Fruit fly (Drosophila melanogaster): Measurements from ENCODE around the gene ex.
A peak's percentile ranks its signal among the peaks of the same experiment; 100 is the strongest.

ex gene

DNA sequence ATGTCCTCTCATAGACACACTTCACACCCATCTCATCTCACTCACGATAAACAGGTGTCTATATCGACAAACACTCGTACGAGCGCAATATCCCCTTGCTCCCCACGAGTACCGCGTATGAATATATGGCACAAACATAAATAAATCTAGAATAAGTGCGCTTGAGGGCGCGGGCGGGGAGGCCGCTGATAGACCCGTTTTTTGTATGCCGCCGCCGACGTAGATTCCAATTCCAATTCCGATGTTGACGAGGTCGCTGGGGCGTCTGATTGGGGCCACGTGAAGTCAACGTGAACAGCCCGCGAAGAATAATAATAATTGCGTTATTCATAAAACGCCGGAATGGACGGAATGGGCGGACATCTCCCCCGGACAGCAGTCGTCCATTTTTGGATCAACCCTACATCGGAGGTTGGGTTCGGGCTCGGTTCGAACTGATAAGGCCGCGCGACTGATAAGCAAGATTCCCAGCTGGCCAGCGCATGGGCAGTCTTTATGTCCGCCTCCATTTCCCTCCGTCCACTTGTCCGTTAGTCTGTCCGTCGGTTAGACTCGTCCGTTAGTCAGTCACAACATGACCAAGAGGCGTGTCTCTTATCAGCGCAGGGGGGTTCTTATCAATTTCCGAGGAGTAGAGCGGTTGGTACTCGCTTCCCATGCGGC, 53.4 kb downstream of the ex start (continued):
- TF ChIP-seq Awh (GFP tag; IDR thresholded peaks at IDR 0.05): no peak
- no peak for TF ChIP-seq gsb (GFP tag; IDR thresholded peaks at IDR 0.05)
- no peak for TF ChIP-seq wdn (GFP tag; IDR thresholded peaks at IDR 0.05)
- TF ChIP-seq sr (GFP tag; IDR thresholded peaks at IDR 0.05): peak; percentile 69; the same call in 2 of the 3 replicates
- no peak for TF ChIP-seq shn (GFP tag; optimal IDR thresholded peaks at IDR 0.05)
- TF ChIP-seq Atf6 (GFP tag; IDR thresholded peaks at IDR 0.05): no peak
- TF ChIP-seq CG12219 (GFP tag; optimal IDR thresholded peaks at IDR 0.05): peak; percentile 31
- TF ChIP-seq chm (GFP tag; IDR thresholded peaks at IDR 0.05): peak; percentile 69; the same call in 1 of the 2 replicates
- TF ChIP-seq pzg (GFP tag; optimal IDR thresholded peaks at IDR 0.05): no peak
- no peak for TF ChIP-seq Tbp (GFP tag; optimal IDR thresholded peaks at IDR 0.05)
- no peak for TF ChIP-seq Poxn (GFP tag; IDR thresholded peaks at IDR 0.05)
- no peak for TF ChIP-seq bsh (GFP tag; optimal IDR thresholded peaks at IDR 0.05)
- peak; percentile 14 for TF ChIP-seq CG13624 (GFP tag; optimal IDR thresholded peaks at IDR 0.05)
- peak; percentile 80 for TF ChIP-seq sqz (GFP tag; optimal IDR thresholded peaks at IDR 0.05)
- TF ChIP-seq CG14667 (GFP tag; IDR thresholded peaks at IDR 0.05): no peak
- peak in 1 of 2 experiments; percentile 14 for TF ChIP-seq Pdp1 (GFP tag; optimal IDR thresholded peaks at IDR 0.05)
- TF ChIP-seq dm (GFP tag; optimal IDR thresholded peaks at IDR 0.05): peak; percentile 41
- no peak for TF ChIP-seq CG3407 (GFP tag; optimal IDR thresholded peaks at IDR 0.05)
- TF ChIP-seq ac (GFP tag; optimal IDR thresholded peaks at IDR 0.05): no peak
- no peak for TF ChIP-seq ATbp (GFP tag; optimal IDR thresholded peaks at IDR 0.05)
- no peak for TF ChIP-seq BEAF-32 (GFP tag; optimal IDR thresholded peaks at IDR 0.05)
- no peak for TF ChIP-seq Bdp1 (GFP tag; optimal IDR thresholded peaks at IDR 0.05)
- no peak for TF ChIP-seq CG16863 (GFP tag; optimal IDR thresholded peaks at IDR 0.05)
- TF ChIP-seq ro (GFP tag; IDR thresholded peaks at IDR 0.05): no peak
- TF ChIP-seq HLH3B (GFP tag; IDR thresholded peaks at IDR 0.05): no peak
- no peak for TF ChIP-seq Jarid2 (GFP tag; optimal IDR thresholded peaks at IDR 0.05)
- TF ChIP-seq lilli (GFP tag; optimal IDR thresholded peaks at IDR 0.05): peak; percentile 12
- no peak for TF ChIP-seq Fer2 (tag; optimal IDR thresholded peaks at IDR 0.05)
- TF ChIP-seq caup (GFP tag; optimal IDR thresholded peaks at IDR 0.05; ENCODE audit: severe bottlenecking): peak; percentile 69
- peak; percentile 33 for TF ChIP-seq odd (GFP tag; optimal IDR thresholded peaks at IDR 0.05)
- TF ChIP-seq Doc3 (GFP tag; IDR thresholded peaks at IDR 0.05; ENCODE audit: partially characterized antibody): no peak
- no peak for TF ChIP-seq ash1 (GFP tag; optimal IDR thresholded peaks at IDR 0.05)
- TF ChIP-seq NfI (GFP tag; optimal IDR thresholded peaks at IDR 0.05): peak; percentile 15
- no peak for TF ChIP-seq CG7745 (tag; optimal IDR thresholded peaks at IDR 0.05)
- TF ChIP-seq scrt (GFP tag; optimal IDR thresholded peaks at IDR 0.05): peak; percentile 28
- no peak for TF ChIP-seq CG14860 (GFP tag; IDR thresholded peaks at IDR 0.05; ENCODE audit: partially characterized antibody)
- no peak for TF ChIP-seq inv (GFP tag; IDR thresholded peaks at IDR 0.05; ENCODE audit: partially characterized antibody)
- peak; percentile 26 for TF ChIP-seq CG2116 (GFP tag; optimal IDR thresholded peaks at IDR 0.05)
- peak; percentile 41 for TF ChIP-seq CG12071 (GFP tag; optimal IDR thresholded peaks at IDR 0.05)
- no peak for TF ChIP-seq en (GFP tag; optimal IDR thresholded peaks at IDR 0.05)
- TF ChIP-seq bbx (GFP tag; IDR thresholded peaks at IDR 0.05; ENCODE audit: partially characterized antibody): no peak; the same call in 1 of the 2 replicates
- no peak for TF ChIP-seq Elba2 (GFP tag; optimal IDR thresholded peaks at IDR 0.05)
- no peak for TF ChIP-seq z (GFP tag; IDR thresholded peaks at IDR 0.05)
- peak; percentile 100 for TF ChIP-seq CG7987 (GFP tag; optimal IDR thresholded peaks at IDR 0.05)
- TF ChIP-seq PHDP (tag; optimal IDR thresholded peaks at IDR 0.05): peak; percentile 9
- TF ChIP-seq ara (GFP tag; IDR thresholded peaks at IDR 0.05): no peak
- peak; percentile 59 for TF ChIP-seq CG2678 (tag; optimal IDR thresholded peaks at IDR 0.05)
- TF ChIP-seq pros (GFP tag; optimal IDR thresholded peaks at IDR 0.05): peak; percentile 33
